Fruit fly (Drosophila melanogaster): ENCODE measurements around the gene Sgt.
A peak's percentile ranks its signal among the peaks of the same experiment; 100 is the strongest.

Gene Sgt

dm6 chr2L:17449608-17450504, 21.5 kb upstream of the Sgt start, which contains the start of gene dl (continued):
- no peak for TF ChIP-seq CG11093 (GFP tag; IDR thresholded peaks at IDR 0.05)
- TF ChIP-seq CG7987 (GFP tag; optimal IDR thresholded peaks at IDR 0.05) = no peak
- TF ChIP-seq sisA (GFP tag; IDR thresholded peaks at IDR 0.05) = no peak
- no peak for TF ChIP-seq chif (GFP tag; optimal IDR thresholded peaks at IDR 0.05)
- no peak; the same call in 1 of the 2 replicates for TF ChIP-seq Adf1 (GFP tag; IDR thresholded peaks at IDR 0.05)
- TF ChIP-seq kni (GFP tag; optimal IDR thresholded peaks at IDR 0.05) = peak; percentile 75
- TF ChIP-seq CG2199 (GFP tag; IDR thresholded peaks at IDR 0.05) = peak; percentile 13; the same call in 1 of the 3 replicates
- no peak for TF ChIP-seq CG9797 (GFP tag; optimal IDR thresholded peaks at IDR 0.05)
- peak; percentile 14 for TF ChIP-seq CG15514 (GFP tag; optimal IDR thresholded peaks at IDR 0.05)
- peak; percentile 68 for TF ChIP-seq Drgx (GFP tag; IDR thresholded peaks at IDR 0.05)
- TF ChIP-seq Vsx1 (GFP tag; optimal IDR thresholded peaks at IDR 0.05) = no peak
- peak; percentile 20; the same call in 1 of the 2 replicates for TF ChIP-seq Ptx1 (GFP tag; IDR thresholded peaks at IDR 0.05)
- no peak for TF ChIP-seq sob (GFP tag; IDR thresholded peaks at IDR 0.05)
- TF ChIP-seq HHEX (GFP tag; optimal IDR thresholded peaks at IDR 0.05) = no peak
- TF ChIP-seq gem (tag; optimal IDR thresholded peaks at IDR 0.05) = peak; percentile 18
- TF ChIP-seq mam (GFP tag; optimal IDR thresholded peaks at IDR 0.05) = no peak
- no peak for TF ChIP-seq HLH3B (GFP tag; IDR thresholded peaks at IDR 0.05)
- peak; percentile 68 for TF ChIP-seq sd (tag; optimal IDR thresholded peaks at IDR 0.05)
- TF ChIP-seq mirr (GFP tag; optimal IDR thresholded peaks at IDR 0.05) = peak; percentile 21
- no peak for TF ChIP-seq CG1233 (GFP tag; optimal IDR thresholded peaks at IDR 0.05)
- peak; percentile 3 for TF ChIP-seq pzg (GFP tag; optimal IDR thresholded peaks at IDR 0.05)
- TF ChIP-seq lab (GFP tag; optimal IDR thresholded peaks at IDR 0.05) = peak; percentile 40
- TF ChIP-seq CkIIα-i1 (GFP tag; IDR thresholded peaks at IDR 0.05) = no peak
- peak; percentile 61 for TF ChIP-seq CG12769 (tag; optimal IDR thresholded peaks at IDR 0.05)
- 0 out of 2 replicates have a peak, but pooled peaks have one; percentile 22 for TF ChIP-seq Atf6 (GFP tag; IDR thresholded peaks at IDR 0.05)
- TF ChIP-seq CG1832 (GFP tag; optimal IDR thresholded peaks at IDR 0.05) = no peak
- peak; percentile 1 for TF ChIP-seq ERR (GFP tag; optimal IDR thresholded peaks at IDR 0.05)
- TF ChIP-seq Blimp-1 (GFP tag; optimal IDR thresholded peaks at IDR 0.05) = peak; percentile 58
- peak; percentile 69 for TF ChIP-seq abd-A (tag; optimal IDR thresholded peaks at IDR 0.05)
- no peak for TF ChIP-seq crp (GFP tag; optimal IDR thresholded peaks at IDR 0.05)
- peak; percentile 6 for TF ChIP-seq CG12659 (GFP tag; optimal IDR thresholded peaks at IDR 0.05)
- no peak for TF ChIP-seq CG10979 (tag; optimal IDR thresholded peaks at IDR 0.05)
- TF ChIP-seq Rfx (GFP tag; IDR thresholded peaks at IDR 0.05) = peak; percentile 27; the same call in 1 of the 2 replicates
- peak; percentile 1 for TF ChIP-seq lbe (GFP tag; optimal IDR thresholded peaks at IDR 0.05)
- TF ChIP-seq B-H1 (GFP tag; IDR thresholded peaks at IDR 0.05) = no peak
- peak; percentile 10 for TF ChIP-seq sqz (GFP tag; optimal IDR thresholded peaks at IDR 0.05)
- TF ChIP-seq Scr (GFP tag; IDR thresholded peaks at IDR 0.05; ENCODE audit: partially characterized antibody) = peak; percentile 35; the same call in 1 of the 2 replicates
- TF ChIP-seq org-1 (GFP tag; optimal IDR thresholded peaks at IDR 0.05) = no peak
- TF ChIP-seq CG18599 (GFP tag; optimal IDR thresholded peaks at IDR 0.05) = peak; percentile 2
- no peak for TF ChIP-seq CG12236 (GFP tag; optimal IDR thresholded peaks at IDR 0.05)
- peak; percentile 4 for TF ChIP-seq BEAF-32 (GFP tag; optimal IDR thresholded peaks at IDR 0.05)
- no peak for TF ChIP-seq CG14050 (GFP tag; IDR thresholded peaks at IDR 0.05)
- no peak for TF ChIP-seq Lpt (GFP tag; optimal IDR thresholded peaks at IDR 0.05)
- peak; percentile 35; the same call in 1 of the 2 replicates for TF ChIP-seq ato (GFP tag; IDR thresholded peaks at IDR 0.05; ENCODE audit: partially characterized antibody)
- TF ChIP-seq Dp (GFP tag; optimal IDR thresholded peaks at IDR 0.05) = peak; percentile 27
- peak; percentile 18; the same call in 1 of the 3 replicates for TF ChIP-seq CG34422 (GFP tag; IDR thresholded peaks at IDR 0.05)
- no peak for TF ChIP-seq her (GFP tag; optimal IDR thresholded peaks at IDR 0.05)
